Worm (Caenorhabditis elegans) whole organism, midembryonic: ENCODE data around the gene djr-1.1.

ENCODE experiments used
- flt-1 ChIP-seq: fragments of 200-800 bp; sonication (Bioruptor generic); IDR thresholded peaks from 2 replicates; pipeline ENCODE4 v1.3.6; 2022; ENCODE audit warnings: missing genetic modification characterization, missing compliant biosample characterization
- klf-2 ChIP-seq: fragments of 200-800 bp; sonication (Bioruptor generic); conservative IDR thresholded peaks from 2 replicates; pipeline ENCODE4 v1.3.6; 2022; ENCODE audit warnings: missing genetic modification reagents, missing genetic modification characterization, missing compliant biosample characterization
- med-1 ChIP-seq: sonication (generic microtip); optimal IDR thresholded peaks from 2 replicates; lab custom pipeline; 2017; ENCODE audit warnings: missing genetic modification characterization, mild to moderate bottlenecking, missing compliant biosample characterization, antibody characterized with exemption, missing genetic modification reagents; ENCODE audit not compliant: insufficient read depth
- ref-1 ChIP-seq: fragments of 200-800 bp; sonication (Bioruptor generic); conservative IDR thresholded peaks from 2 replicates; pipeline ENCODE4 v1.3.6; 2022; ENCODE audit warnings: missing genetic modification reagents, missing genetic modification characterization, missing compliant biosample characterization

DNA sequence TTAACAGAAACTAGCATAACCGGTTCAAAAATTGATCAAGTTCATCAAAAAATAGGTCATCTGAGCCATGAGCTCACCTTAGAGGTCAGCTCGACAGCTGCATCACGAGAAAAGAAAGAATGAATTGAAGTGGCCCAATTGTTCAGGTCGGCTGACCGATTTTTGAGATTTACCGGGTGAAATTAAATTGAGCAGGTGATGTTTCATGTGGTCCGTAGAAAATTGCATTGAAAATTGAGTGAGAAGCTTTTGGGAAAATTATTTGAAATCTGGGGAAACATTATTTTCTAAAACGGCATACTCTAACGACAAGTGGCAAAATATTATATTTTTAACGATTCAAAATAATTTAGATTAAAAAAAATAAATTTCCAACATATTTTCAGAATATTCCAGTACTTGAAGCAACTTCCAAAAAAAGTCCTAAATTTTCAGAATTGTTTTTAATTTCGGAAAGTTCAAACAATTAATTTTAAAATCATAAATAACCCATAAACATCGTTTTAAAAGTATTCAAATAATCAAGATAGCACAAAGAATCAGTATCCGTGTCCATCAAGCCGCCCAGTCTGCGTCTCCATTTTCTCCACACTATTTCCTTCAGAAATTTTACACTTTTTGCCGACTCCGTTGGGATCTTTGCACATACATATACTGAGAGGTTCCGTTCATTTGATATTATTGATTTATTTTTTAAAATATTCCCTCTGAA is 35.4 kb downstream of the djr-1.1 start, which contains the start of gene sgcb-1:
- no peak for TF ChIP-seq ref-1 (GFP tag; lab: Robert Waterston, UW)
- TF ChIP-seq med-1: no peak
- TF ChIP-seq flt-1 (GFP tag; lab: Robert Waterston, UW): no peak
- TF ChIP-seq klf-2: no peak
